Fruit fly (Drosophila melanogaster): Measurements from ENCODE around the gene Acbp4.

The Acbp4 gene

DNA sequence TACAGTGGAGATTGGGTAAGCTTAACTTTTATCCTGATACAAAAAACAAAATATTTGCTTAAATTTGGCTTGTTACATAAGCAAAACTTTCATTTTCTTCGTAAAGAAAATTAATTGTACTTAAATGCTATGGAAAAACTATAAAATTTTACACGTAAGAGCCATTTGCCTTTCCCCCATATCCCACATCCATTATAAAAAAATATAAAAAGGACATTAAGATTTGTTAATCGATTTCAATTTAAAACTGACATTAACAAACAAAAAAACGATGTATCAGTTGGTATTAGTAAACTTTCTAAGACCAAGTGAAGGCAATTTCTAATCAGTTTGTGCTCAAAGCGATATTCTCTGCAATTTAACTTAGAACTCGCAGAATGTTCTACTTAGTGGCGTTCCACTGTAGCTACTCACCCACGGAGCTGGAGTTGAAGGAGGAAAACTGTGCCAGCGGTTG is 27.5 kb upstream of the Acbp4 start (continued):
- TF ChIP-seq Lpt (GFP tag; optimal IDR thresholded peaks at IDR 0.05) (peak; percentile 64), CG16779 (tag; optimal IDR thresholded peaks at IDR 0.05) (peak; percentile 45), Met (GFP tag; optimal IDR thresholded peaks at IDR 0.05) (peak; percentile 74), OdsH (GFP tag; optimal IDR thresholded peaks at IDR 0.05) (peak; percentile 74), CG15336 (GFP tag; IDR thresholded peaks at IDR 0.05) (peak; percentile 39; the same call in 1 of the 2 replicates), Sox102F (GFP tag; optimal IDR thresholded peaks at IDR 0.05) (peak; percentile 75), fd59A (GFP tag; optimal IDR thresholded peaks at IDR 0.05) (peak; percentile 63), fd85E (GFP tag; optimal IDR thresholded peaks at IDR 0.05) (no peak), CG6163 (GFP tag; IDR thresholded peaks at IDR 0.05) (0 out of 3 replicates have a peak, but pooled peaks have one; percentile 20), CG7368 (GFP tag; optimal IDR thresholded peaks at IDR 0.05) (peak; percentile 22), dsx (GFP tag; optimal IDR thresholded peaks at IDR 0.05; ENCODE audit: poor library complexity, severe bottlenecking) (peak; percentile 29), CG9139 (GFP tag; optimal IDR thresholded peaks at IDR 0.05) (no peak), net (GFP tag; optimal IDR thresholded peaks at IDR 0.05) (peak; percentile 74), CG10631 (GFP tag; optimal IDR thresholded peaks at IDR 0.05) (peak; percentile 62)

DNA sequence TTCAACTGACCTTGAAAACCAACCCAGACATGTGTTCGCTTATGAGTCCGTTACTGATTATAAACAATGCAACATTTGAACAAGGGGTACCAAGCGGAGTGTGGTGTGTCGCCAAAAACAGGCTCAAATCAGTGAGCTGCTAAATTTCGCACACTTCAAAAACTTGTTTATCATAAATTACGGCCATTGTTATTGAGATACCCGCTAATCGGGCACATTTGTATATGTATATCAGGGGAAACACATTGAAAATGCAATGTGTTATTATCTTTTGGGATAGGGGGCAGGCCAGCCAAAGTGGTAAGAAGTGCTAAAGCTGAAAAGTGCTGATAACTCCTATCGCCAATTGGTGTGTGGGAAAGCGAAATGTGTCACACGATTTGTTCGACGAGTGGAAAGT is 26.2 kb upstream of the Acbp4 start:
- TF ChIP-seq fkh (GFP tag; optimal IDR thresholded peaks at IDR 0.05) = no peak
- TF ChIP-seq vri (GFP tag; optimal IDR thresholded peaks at IDR 0.05) = peak; percentile 41

DNA sequence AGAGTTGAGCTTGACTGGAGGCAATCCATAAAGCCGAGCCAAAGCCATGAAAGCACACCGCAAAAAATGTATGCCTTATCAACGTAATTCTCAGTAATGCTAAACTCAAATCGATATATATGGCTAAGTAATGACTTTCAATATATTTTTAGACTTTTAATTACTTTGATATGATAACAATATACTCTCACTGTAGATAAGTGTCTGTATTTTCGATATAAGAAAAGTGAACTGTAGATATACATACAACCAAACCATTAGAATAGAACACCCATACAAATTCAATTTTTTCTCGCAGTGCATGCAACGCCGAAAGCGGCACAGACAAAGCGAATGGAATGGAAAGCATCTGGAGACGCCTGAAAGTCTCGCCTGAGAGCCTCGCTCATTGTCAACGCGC is 25.6 kb upstream of the Acbp4 start:
- peak; percentile 62; the same call in 1 of the 3 replicates for TF ChIP-seq CG6163 (GFP tag; IDR thresholded peaks at IDR 0.05)
- peak; percentile 57 for TF ChIP-seq CG11902 (GFP tag; optimal IDR thresholded peaks at IDR 0.05)
- TF ChIP-seq Gug (GFP tag; IDR thresholded peaks at IDR 0.05) = peak; percentile 60
- TF ChIP-seq Sox14 (GFP tag; optimal IDR thresholded peaks at IDR 0.05) = peak; percentile 71
- TF ChIP-seq salr (GFP tag; optimal IDR thresholded peaks at IDR 0.05) = peak; percentile 57 to 65
- peak; percentile 72 for TF ChIP-seq CG6808 (GFP tag; optimal IDR thresholded peaks at IDR 0.05)
- TF ChIP-seq CG32006 (GFP tag; optimal IDR thresholded peaks at IDR 0.05) = peak; percentile 88
- TF ChIP-seq Eip75B (GFP tag; optimal IDR thresholded peaks at IDR 0.05) = peak; percentile 79
- TF ChIP-seq esn (GFP tag; optimal IDR thresholded peaks at IDR 0.05) = peak; percentile 78
- peak; percentile 82 for TF ChIP-seq CG15336 (GFP tag; IDR thresholded peaks at IDR 0.05)
- TF ChIP-seq eg (GFP tag; IDR thresholded peaks at IDR 0.05) = peak; percentile 49; the same call in 1 of the 3 replicates
- peak; percentile 65 for TF ChIP-seq CG6276 (GFP tag; optimal IDR thresholded peaks at IDR 0.05)
- TF ChIP-seq Lpt (GFP tag; optimal IDR thresholded peaks at IDR 0.05) = peak; percentile 44
- no peak for TF ChIP-seq Eip93F (GFP tag; optimal IDR thresholded peaks at IDR 0.05)
- peak; percentile 74 for TF ChIP-seq CG11762 (GFP tag; optimal IDR thresholded peaks at IDR 0.05; ENCODE audit: insufficient read depth)
- peak; percentile 74 for TF ChIP-seq dsx (GFP tag; optimal IDR thresholded peaks at IDR 0.05; ENCODE audit: poor library complexity, severe bottlenecking)
- TF ChIP-seq CG3919 (GFP tag; optimal IDR thresholded peaks at IDR 0.05) = peak; percentile 79
- peak; percentile 76 for TF ChIP-seq CG4318 (GFP tag; optimal IDR thresholded peaks at IDR 0.05)
- TF ChIP-seq Ets21C (GFP tag; optimal IDR thresholded peaks at IDR 0.05) = peak; percentile 33
- peak; percentile 10 for TF ChIP-seq Blimp-1 (GFP tag; optimal IDR thresholded peaks at IDR 0.05)
- peak; percentile 59 for TF ChIP-seq Sox102F (GFP tag; optimal IDR thresholded peaks at IDR 0.05)
- peak; percentile 73 for TF ChIP-seq CG10631 (GFP tag; optimal IDR thresholded peaks at IDR 0.05)
- peak; percentile 64 for TF ChIP-seq fd59A (GFP tag; optimal IDR thresholded peaks at IDR 0.05)
- peak; percentile 76 for TF ChIP-seq spab (GFP tag; optimal IDR thresholded peaks at IDR 0.05)
- TF ChIP-seq CG8119 (GFP tag; IDR thresholded peaks at IDR 0.05) = peak; percentile 81
- TF ChIP-seq svp (GFP tag) = peak; percentile 71
- peak; percentile 11 for TF ChIP-seq CG6854 (GFP tag; optimal IDR thresholded peaks at IDR 0.05)
- TF ChIP-seq Eip78C (GFP tag) = peak; percentile 94
- peak; percentile 73 for TF ChIP-seq net (GFP tag; optimal IDR thresholded peaks at IDR 0.05)
- peak; percentile 65 for TF ChIP-seq Smox (GFP tag; optimal IDR thresholded peaks at IDR 0.05)
- TF ChIP-seq lz (GFP tag; optimal IDR thresholded peaks at IDR 0.05) = peak; percentile 58
- TF ChIP-seq Ets96B (tag; optimal IDR thresholded peaks at IDR 0.05) = peak; percentile 77
- TF ChIP-seq CG6792 (GFP tag; optimal IDR thresholded peaks at IDR 0.05) = peak; percentile 68
- peak; percentile 59 for TF ChIP-seq Hr39 (GFP tag; optimal IDR thresholded peaks at IDR 0.05)
- peak; percentile 82 for TF ChIP-seq Hr4 (GFP tag; optimal IDR thresholded peaks at IDR 0.05)
- peak; percentile 31 for TF ChIP-seq vri (GFP tag; optimal IDR thresholded peaks at IDR 0.05)
- peak; percentile 63 for TF ChIP-seq cyc (GFP tag; optimal IDR thresholded peaks at IDR 0.05)
- TF ChIP-seq Sox15 (GFP tag; optimal IDR thresholded peaks at IDR 0.05) = peak; percentile 48
- no peak for TF ChIP-seq fd85E (GFP tag; optimal IDR thresholded peaks at IDR 0.05)
- peak; percentile 80 for TF ChIP-seq CG10669 (GFP tag; optimal IDR thresholded peaks at IDR 0.05)
- TF ChIP-seq CG9139 (GFP tag; optimal IDR thresholded peaks at IDR 0.05) = peak; percentile 36
